Fruit fly (Drosophila melanogaster) whole organism, embryonic: ENCODE measurements around the gene KFase.

Experiments
- B-H1 ChIP-seq: fragments of 200-800 bp; sonication (Bioruptor generic); IDR thresholded peaks from 3 replicates; pipeline ENCODE4 v1.3.6; 2022; ENCODE audit warnings: missing biosample characterization, missing genetic modification characterization
- Bgb ChIP-seq: fragments of 200-800 bp; sonication (Bioruptor generic); IDR thresholded peaks from 2 replicates; pipeline ENCODE4 v1.3.6; 2022; ENCODE audit warnings: missing biosample characterization, missing genetic modification characterization; ENCODE audit not compliant: partially characterized antibody
- CG10979 ChIP-seq: fragments of 200-800 bp; sonication (Bioruptor generic); optimal IDR thresholded peaks from 2 replicates; lab custom pipeline; 2018; ENCODE audit warnings: missing biosample characterization, mild to moderate bottlenecking, missing genetic modification characterization, moderate library complexity
- CG11695 ChIP-seq: fragments of 200-800 bp; sonication (Bioruptor generic); IDR thresholded peaks from 3 replicates; pipeline ENCODE4 v1.3.6; 2022; ENCODE audit warnings: missing biosample characterization, missing genetic modification characterization
- CG12071 ChIP-seq: fragments of 200-800 bp; sonication (Bioruptor generic); optimal IDR thresholded peaks from 3 replicates; lab custom pipeline; 2018; ENCODE audit warnings: missing biosample characterization, mild to moderate bottlenecking, missing genetic modification characterization
- CG12236 ChIP-seq: fragments of 200-800 bp; sonication (Bioruptor generic); optimal IDR thresholded peaks from 2 replicates; lab custom pipeline; 2016; ENCODE audit warnings: missing biosample characterization, missing genetic modification characterization
- CG12299 ChIP-seq: fragments of 200-800 bp; sonication (Bioruptor generic); optimal IDR thresholded peaks from 2 replicates; lab custom pipeline; 2018; ENCODE audit warnings: missing biosample characterization, mild to moderate bottlenecking, missing genetic modification characterization
- CG14014 ChIP-seq: fragments of 200-800 bp; sonication (Bioruptor generic); IDR thresholded peaks from 2 replicates; pipeline ENCODE4 v1.3.6; 2022; ENCODE audit warnings: missing biosample characterization, missing genetic modification characterization
- CG14667 ChIP-seq: fragments of 200-800 bp; sonication (Bioruptor generic); IDR thresholded peaks from 2 replicates; pipeline ENCODE4 v1.3.6; 2022; ENCODE audit warnings: missing biosample characterization, missing genetic modification characterization
- CG16813 ChIP-seq: fragments of 200-800 bp; sonication (Bioruptor generic); IDR thresholded peaks from 3 replicates; pipeline ENCODE4 v1.3.6; 2022; ENCODE audit warnings: missing biosample characterization, missing genetic modification characterization; ENCODE audit not compliant: partially characterized antibody
- CG18619 ChIP-seq: fragments of 200-800 bp; sonication (Bioruptor generic); optimal IDR thresholded peaks from 3 replicates; lab custom pipeline; 2017; ENCODE audit warnings: missing biosample characterization, mild to moderate bottlenecking, missing genetic modification characterization
- CG30431 ChIP-seq: fragments of 200-800 bp; sonication (Bioruptor generic); optimal IDR thresholded peaks from 2 replicates; lab custom pipeline; 2017; ENCODE audit warnings: missing biosample characterization, missing genetic modification characterization
- CG3065 ChIP-seq: fragments of 200-800 bp; sonication (Bioruptor generic); optimal IDR thresholded peaks from 2 replicates; lab custom pipeline; 2016; ENCODE audit warnings: missing biosample characterization, missing genetic modification characterization
- CG31365 ChIP-seq: fragments of 200-800 bp; sonication (Bioruptor generic); optimal IDR thresholded peaks from 2 replicates; lab custom pipeline; 2018; ENCODE audit warnings: missing biosample characterization, mild to moderate bottlenecking, missing genetic modification characterization
- CG31441 ChIP-seq: fragments of 200-800 bp; sonication (Bioruptor generic); IDR thresholded peaks from 2 replicates; pipeline ENCODE4 v1.3.6; 2022; ENCODE audit warnings: missing biosample characterization, missing genetic modification characterization
- CG3847 ChIP-seq: fragments of 200-800 bp; sonication (Bioruptor generic); IDR thresholded peaks from 2 replicates; pipeline ENCODE4 v1.3.6; 2022; ENCODE audit warnings: missing biosample characterization, missing genetic modification characterization
- CG7271 ChIP-seq: fragments of 200-800 bp; sonication (Bioruptor generic); optimal IDR thresholded peaks from 2 replicates; lab custom pipeline; 2018; ENCODE audit warnings: missing biosample characterization, mild to moderate bottlenecking, missing genetic modification characterization, moderate library complexity
- CG7357 ChIP-seq: fragments of 200-800 bp; sonication (Bioruptor generic); IDR thresholded peaks from 3 replicates; pipeline ENCODE4 v1.3.6; 2022; ENCODE audit warnings: missing biosample characterization, missing genetic modification characterization
- CG7839 ChIP-seq: fragments of 200-800 bp; sonication (Bioruptor generic); optimal IDR thresholded peaks from 3 replicates; lab custom pipeline; 2018; ENCODE audit warnings: missing biosample characterization, mild to moderate bottlenecking, missing genetic modification characterization, moderate library complexity
- CG8359 ChIP-seq: fragments of 200-800 bp; sonication (Bioruptor generic); optimal IDR thresholded peaks from 2 replicates; lab custom pipeline; 2017; ENCODE audit warnings: missing biosample characterization, mild to moderate bottlenecking, missing genetic modification characterization, borderline replicate concordance
- CG8944 ChIP-seq: fragments of 200-800 bp; sonication (Bioruptor generic); optimal IDR thresholded peaks from 3 replicates; lab custom pipeline; 2016; ENCODE audit warnings: missing biosample characterization, missing genetic modification characterization
- CG9437 ChIP-seq: fragments of 200-800 bp; sonication (Bioruptor generic); optimal IDR thresholded peaks from 2 replicates; lab custom pipeline; 2018; ENCODE audit warnings: missing biosample characterization, mild to moderate bottlenecking, missing genetic modification characterization
- CG9932 ChIP-seq: fragments of 200-800 bp; sonication (Bioruptor generic); IDR thresholded peaks from 2 replicates; pipeline ENCODE4 v1.3.6; 2022; ENCODE audit warnings: missing biosample characterization, missing genetic modification characterization
- D19A ChIP-seq: fragments of 200-800 bp; optimal IDR thresholded peaks from 3 replicates; lab custom pipeline; 2019; ENCODE audit warnings: missing biosample characterization, mild to moderate bottlenecking, missing genetic modification characterization, moderate library complexity
- Deaf1 ChIP-seq: fragments of 200-800 bp; optimal IDR thresholded peaks from 3 replicates; lab custom pipeline; 2019; ENCODE audit warnings: missing biosample characterization, mild to moderate bottlenecking, missing genetic modification characterization, moderate library complexity
- Dip3 ChIP-seq: fragments of 200-800 bp; sonication (Bioruptor generic); optimal IDR thresholded peaks from 3 replicates; lab custom pipeline; 2016; ENCODE audit warnings: missing biosample characterization, missing genetic modification characterization
- Dp ChIP-seq: fragments of 200-800 bp; sonication (Bioruptor generic); optimal IDR thresholded peaks from 2 replicates; lab custom pipeline; 2018; ENCODE audit warnings: missing biosample characterization, mild to moderate bottlenecking, missing genetic modification characterization, moderate library complexity
- Fer1 ChIP-seq: fragments of 200-800 bp; sonication (Bioruptor generic); optimal IDR thresholded peaks from 2 replicates; lab custom pipeline; 2017; ENCODE audit warnings: missing biosample characterization, mild to moderate bottlenecking, missing genetic modification characterization
- Gug ChIP-seq: fragments of 200-800 bp; sonication (Bioruptor generic); IDR thresholded peaks from 4 replicates; pipeline ENCODE4 v1.3.6; 2022; ENCODE audit warnings: missing biosample characterization, missing genetic modification characterization
- HLH3B ChIP-seq: fragments of 200-800 bp; sonication (Bioruptor generic); IDR thresholded peaks from 2 replicates; pipeline ENCODE4 v1.3.6; 2022; ENCODE audit warnings: missing biosample characterization, missing genetic modification characterization
- Hand ChIP-seq: fragments of 200-800 bp; sonication (Bioruptor generic); optimal IDR thresholded peaks from 2 replicates; lab custom pipeline; 2017; ENCODE audit warnings: mild to moderate bottlenecking, missing biosample characterization, missing genetic modification reagents, missing genetic modification characterization
- Kr ChIP-seq: fragments of 200-800 bp; sonication (Bioruptor generic); optimal IDR thresholded peaks from 2 replicates; lab custom pipeline; 2017; ENCODE audit warnings: missing biosample characterization, mild to moderate bottlenecking, missing genetic modification characterization
- NK7.1 ChIP-seq: fragments of 200-800 bp; sonication (Bioruptor generic); optimal IDR thresholded peaks from 3 replicates; lab custom pipeline; 2016; ENCODE audit warnings: missing biosample characterization, missing genetic modification characterization
- Nf-YC ChIP-seq: fragments of 200-800 bp; optimal IDR thresholded peaks from 3 replicates; lab custom pipeline; 2019; ENCODE audit warnings: missing biosample characterization, mild to moderate bottlenecking, missing genetic modification characterization, moderate library complexity
- PHDP ChIP-seq: fragments of 200-800 bp; sonication (Bioruptor generic); optimal IDR thresholded peaks from 3 replicates; lab custom pipeline; 2018; ENCODE audit warnings: missing biosample characterization, mild to moderate bottlenecking, missing genetic modification characterization, moderate library complexity
- Six4 ChIP-seq: fragments of 200-800 bp; sonication (Bioruptor generic); optimal IDR thresholded peaks from 2 replicates; lab custom pipeline; 2016; ENCODE audit warnings: missing biosample characterization, missing genetic modification characterization
- Taf1 ChIP-seq: fragments of 200-800 bp; sonication (Bioruptor generic); IDR thresholded peaks from 2 replicates; pipeline ENCODE4 v1.3.6; 2022; ENCODE audit warnings: missing biosample characterization, missing genetic modification characterization
- ac ChIP-seq: fragments of 200-800 bp; sonication (Bioruptor generic); optimal IDR thresholded peaks from 3 replicates; lab custom pipeline; 2017; ENCODE audit warnings: missing biosample characterization, mild to moderate bottlenecking, missing genetic modification characterization
- az2 ChIP-seq: fragments of 200-800 bp; sonication (Bioruptor generic); optimal IDR thresholded peaks from 3 replicates; lab custom pipeline; 2016; ENCODE audit warnings: missing biosample characterization, missing genetic modification characterization
- bowl ChIP-seq: fragments of 200-800 bp; sonication (Bioruptor generic); IDR thresholded peaks from 2 replicates; pipeline ENCODE4 v1.3.6; 2022; ENCODE audit warnings: missing biosample characterization, missing genetic modification characterization
- cato ChIP-seq: fragments of 200-800 bp; sonication (Bioruptor generic); optimal IDR thresholded peaks from 2 replicates; lab custom pipeline; 2016; ENCODE audit warnings: missing biosample characterization, missing genetic modification characterization, borderline replicate concordance
- chm ChIP-seq: fragments of 200-800 bp; sonication (Bioruptor generic); IDR thresholded peaks from 2 replicates; pipeline ENCODE4 v1.3.6; 2022; ENCODE audit warnings: missing biosample characterization, missing genetic modification characterization
- gce ChIP-seq: fragments of 200-800 bp; sonication (Bioruptor generic); IDR thresholded peaks from 3 replicates; pipeline ENCODE4 v1.3.6; 2022; ENCODE audit warnings: missing biosample characterization, missing genetic modification characterization
- gem ChIP-seq: fragments of 200-800 bp; sonication (Bioruptor generic); optimal IDR thresholded peaks from 2 replicates; lab custom pipeline; 2019; ENCODE audit warnings: missing biosample characterization, mild to moderate bottlenecking, missing genetic modification characterization, moderate library complexity
- jumu ChIP-seq: fragments of 200-800 bp; sonication (Bioruptor generic); optimal IDR thresholded peaks from 3 replicates; lab custom pipeline; 2016; ENCODE audit warnings: missing biosample characterization, missing genetic modification characterization
- knrl ChIP-seq: fragments of 200-800 bp; sonication (Bioruptor generic); IDR thresholded peaks from 3 replicates; pipeline ENCODE4 v1.3.6; 2022; ENCODE audit warnings: missing biosample characterization, missing genetic modification characterization; ENCODE audit not compliant: partially characterized antibody
- nerfin-1 ChIP-seq: fragments of 200-800 bp; sonication (Bioruptor generic); optimal IDR thresholded peaks from 3 replicates; lab custom pipeline; 2019; ENCODE audit warnings: missing biosample characterization, mild to moderate bottlenecking, missing genetic modification characterization, moderate library complexity
- oc ChIP-seq: fragments of 200-800 bp; sonication (Bioruptor generic); optimal IDR thresholded peaks from 2 replicates; lab custom pipeline; 2018; ENCODE audit warnings: missing biosample characterization, mild to moderate bottlenecking, missing genetic modification characterization, moderate library complexity
- tin ChIP-seq: fragments of 200-800 bp; sonication (Bioruptor generic); optimal IDR thresholded peaks from 3 replicates; lab custom pipeline; 2016; ENCODE audit warnings: missing biosample characterization, missing genetic modification characterization
- zfh2 ChIP-seq: fragments of 200-800 bp; sonication (Bioruptor generic); optimal IDR thresholded peaks from 2 replicates; lab custom pipeline; 2016; ENCODE audit warnings: missing biosample characterization, missing genetic modification characterization

The KFase gene

dm6 chr2L:6455955-6456599 lies 32.5 kb downstream of the KFase start, which contains the start of gene frj (continued):
- TF ChIP-seq CG8944 (GFP tag; lab: Kevin White, UChicago) (peak; percentile 75), Gug (GFP tag; lab: Robert Waterston, UW) (peak; percentile 74; the same call in 3 of the 4 replicates), nerfin-1 (tag; lab: Kevin White, UChicago) (peak; percentile 71), CG12236 (GFP tag; lab: Kevin White, UChicago) (peak; percentile 31), HLH3B (GFP tag; lab: Robert Waterston, UW) (peak; percentile 64), knrl (peak; percentile 78), Kr (no peak), Fer1 (no peak), gce (no peak), CG9932 (GFP tag; lab: Robert Waterston, UW) (peak; percentile 77), Nf-YC (tag; lab: Kevin White, UChicago) (peak; percentile 62), CG30431 (GFP tag; lab: Kevin White, UChicago) (peak; percentile 51), CG10979 (tag; lab: Kevin White, UChicago) (peak; percentile 48), CG9437 (GFP tag; lab: Kevin White, UChicago) (peak; percentile 22), CG12071 (no peak), B-H1 (GFP tag; lab: Robert Waterston, UW) (peak; percentile 39; the same call in 1 of the 3 replicates), CG16813 (GFP tag; lab: Robert Waterston, UW) (peak; percentile 72; the same call in 2 of the 3 replicates), CG31441 (GFP tag; lab: Robert Waterston, UW) (peak; percentile 73), D19A (tag; lab: Kevin White, UChicago) (peak; percentile 42), ac (GFP tag; lab: Kevin White, UChicago) (no peak), Six4 (GFP tag; lab: Kevin White, UChicago) (peak; percentile 32), Dp (peak; percentile 45), gem (tag; lab: Kevin White, UChicago) (peak; percentile 76), Taf1 (no peak), NK7.1 (GFP tag; lab: Kevin White, UChicago) (no peak), CG18619 (GFP tag; lab: Kevin White, UChicago) (peak; percentile 45), CG7357 (GFP tag; lab: Robert Waterston, UW) (peak; percentile 99), bowl (GFP tag; lab: Robert Waterston, UW) (no peak), CG3847 (GFP tag; lab: Robert Waterston, UW) (peak; percentile 79), jumu (peak; percentile 82), CG14014 (GFP tag; lab: Robert Waterston, UW) (peak; percentile 64), oc (peak; percentile 58), Deaf1 (tag; lab: Kevin White, UChicago) (peak; percentile 19), zfh2 (GFP tag; lab: Kevin White, UChicago) (peak; percentile 68), CG12299 (tag; lab: Kevin White, UChicago) (peak; percentile 62), Bgb (GFP tag; lab: Robert Waterston, UW) (peak; percentile 59; the same call in 1 of the 2 replicates), PHDP (tag; lab: Kevin White, UChicago) (peak; percentile 53), cato (GFP tag; lab: Kevin White, UChicago) (peak; percentile 61), CG31365 (no peak), CG7839 (peak; percentile 73), chm (GFP tag; lab: Robert Waterston, UW) (no peak), CG7271 (tag; lab: Kevin White, UChicago) (no peak), CG14667 (GFP tag; lab: Robert Waterston, UW) (peak; percentile 34; the same call in 1 of the 2 replicates), tin (GFP tag; lab: Kevin White, UChicago) (peak; percentile 67), CG3065 (peak; percentile 47), Hand (GFP tag; lab: Kevin White, UChicago) (no peak), az2 (GFP tag; lab: Kevin White, UChicago) (peak; percentile 53), CG11695 (GFP tag; lab: Robert Waterston, UW) (0 out of 3 replicates have a peak, but pooled peaks have one; percentile 30), Dip3 (GFP tag; lab: Kevin White, UChicago) (peak; percentile 61), CG8359 (GFP tag; lab: Kevin White, UChicago) (no peak)
